Worm (Caenorhabditis elegans) whole organism, late embryonic: ENCODE measurements around the gene F42A10.6.

ENCODE experiments used
- C38D4.7 ChIP-seq: fragments of 200-800 bp; sonication (Bioruptor generic); optimal IDR thresholded peaks from 2 replicates; lab custom pipeline; 2018; ENCODE audit warnings: mild to moderate bottlenecking, missing genetic modification characterization, moderate library complexity, missing compliant biosample characterization
- T23F11.4 ChIP-seq: fragments of 200-800 bp; sonication (Bioruptor generic); optimal IDR thresholded peaks from 2 replicates; lab custom pipeline; 2018; ENCODE audit warnings: mild to moderate bottlenecking, missing genetic modification characterization, missing compliant biosample characterization
- ahr-1 ChIP-seq: sonication (generic microtip); optimal IDR thresholded peaks from 2 replicates; lab custom pipeline; 2016; ENCODE audit warnings: missing genetic modification characterization, missing compliant biosample characterization
- ceh-14 ChIP-seq: sonication (generic microtip); optimal IDR thresholded peaks from 2 replicates; lab custom pipeline; 2016; ENCODE audit warnings: missing genotype, missing genetic modification characterization, missing compliant biosample characterization
- ceh-18 ChIP-seq: sonication (generic microtip); optimal IDR thresholded peaks from 2 replicates; lab custom pipeline; 2016; ENCODE audit warnings: missing genetic modification characterization, missing compliant biosample characterization
- ceh-19 ChIP-seq: fragments of 200-800 bp; sonication (Bioruptor generic); optimal IDR thresholded peaks from 2 replicates; lab custom pipeline; 2018; ENCODE audit warnings: mild to moderate bottlenecking, missing genetic modification characterization, missing compliant biosample characterization
- ceh-2 ChIP-seq: sonication (generic microtip); optimal IDR thresholded peaks from 2 replicates; lab custom pipeline; 2016; ENCODE audit warnings: missing genotype, missing genetic modification characterization, missing compliant biosample characterization
- ceh-22 ChIP-seq: sonication (generic microtip); optimal IDR thresholded peaks from 2 replicates; lab custom pipeline; 2017; ENCODE audit warnings: missing biosample characterization, missing genetic modification characterization
- ceh-24 ChIP-seq: sonication (generic microtip); optimal IDR thresholded peaks from 2 replicates; lab custom pipeline; 2016; ENCODE audit warnings: mild to moderate bottlenecking, missing genetic modification characterization, missing compliant biosample characterization
- ceh-30 ChIP-seq: fragments of 150-350 bp; optimal IDR thresholded peaks from 2 replicates; lab custom pipeline; 2014; ENCODE audit warnings: missing biosample characterization, missing genetic modification characterization
- ceh-31 ChIP-seq: sonication (generic microtip); optimal IDR thresholded peaks from 2 replicates; lab custom pipeline; 2016; ENCODE audit warnings: missing genetic modification characterization, missing compliant biosample characterization
- ceh-34 ChIP-seq: sonication (generic microtip); optimal IDR thresholded peaks from 2 replicates; lab custom pipeline; 2016; ENCODE audit warnings: mild to moderate bottlenecking, missing genetic modification characterization, missing compliant biosample characterization
- ceh-45 ChIP-seq: fragments of 200-800 bp; sonication (Bioruptor generic); IDR thresholded peaks from 2 replicates; pipeline ENCODE4 v1.3.6; 2022; ENCODE audit warnings: missing genetic modification reagents, missing genetic modification characterization, missing compliant biosample characterization
- ceh-48 ChIP-seq: sonication (generic microtip); optimal IDR thresholded peaks from 2 replicates; lab custom pipeline; 2016; ENCODE audit warnings: missing genetic modification characterization, inconsistent platforms, missing compliant biosample characterization
- ceh-6 ChIP-seq: fragments of 200-800 bp; sonication (Bioruptor generic); optimal IDR thresholded peaks from 2 replicates; lab custom pipeline; 2018; ENCODE audit warnings: mild to moderate bottlenecking, missing genetic modification characterization, missing compliant biosample characterization
- che-1 ChIP-seq: sonication (generic microtip); optimal IDR thresholded peaks from 2 replicates; lab custom pipeline; 2016; ENCODE audit warnings: mild to moderate bottlenecking, missing genetic modification characterization, missing compliant biosample characterization
- dmd-4 ChIP-seq: sonication (generic microtip); optimal IDR thresholded peaks from 2 replicates; lab custom pipeline; 2016; ENCODE audit warnings: borderline replicate concordance, missing genetic modification characterization, missing compliant biosample characterization
- dve-1 ChIP-seq: sonication (generic microtip); optimal IDR thresholded peaks from 2 replicates; lab custom pipeline; 2017; ENCODE audit warnings: antibody characterized with exemption, mild to moderate bottlenecking, missing genetic modification characterization, missing compliant biosample characterization
- elt-2 ChIP-seq: sonication (generic microtip); optimal IDR thresholded peaks from 2 replicates; lab custom pipeline; 2016; ENCODE audit warnings: missing genetic modification reagents, missing genetic modification characterization, missing compliant biosample characterization
- ets-4 ChIP-seq: sonication (generic microtip); optimal IDR thresholded peaks from 2 replicates; lab custom pipeline; 2016; ENCODE audit warnings: missing genetic modification characterization, missing compliant biosample characterization
- eyg-1 ChIP-seq: sonication (generic microtip); optimal IDR thresholded peaks from 2 replicates; lab custom pipeline; 2016; ENCODE audit warnings: missing genotype, missing genetic modification characterization, missing compliant biosample characterization
- fkh-10 ChIP-seq: fragments of 150-350 bp; optimal IDR thresholded peaks from 2 replicates; lab custom pipeline; 2014; ENCODE audit warnings: missing biosample characterization, missing genetic modification reagents, missing genetic modification characterization
- fkh-6 ChIP-seq: sonication (generic microtip); optimal IDR thresholded peaks from 2 replicates; lab custom pipeline; 2016; ENCODE audit warnings: missing genetic modification characterization, missing compliant biosample characterization
- hlh-13 ChIP-seq: fragments of 200-800 bp; sonication (Bioruptor generic); optimal IDR thresholded peaks from 2 replicates; lab custom pipeline; 2018; ENCODE audit warnings: mild to moderate bottlenecking, missing genetic modification characterization, missing compliant biosample characterization
- lim-6 ChIP-seq: sonication (generic microtip); optimal IDR thresholded peaks from 2 replicates; lab custom pipeline; 2016; ENCODE audit warnings: missing genetic modification characterization, missing compliant biosample characterization
- mec-3 ChIP-seq: sonication (generic microtip); optimal IDR thresholded peaks from 2 replicates; lab custom pipeline; 2016; ENCODE audit warnings: borderline replicate concordance, missing genetic modification characterization, missing compliant biosample characterization
- nhr-232 ChIP-seq: sonication (generic microtip); optimal IDR thresholded peaks from 2 replicates; lab custom pipeline; 2016; ENCODE audit warnings: missing genetic modification characterization, missing compliant biosample characterization
- npax-4 ChIP-seq: sonication (generic microtip); optimal IDR thresholded peaks from 2 replicates; lab custom pipeline; 2016; ENCODE audit warnings: missing genetic modification characterization, missing compliant biosample characterization
- pax-1 ChIP-seq: fragments of 150-350 bp; optimal IDR thresholded peaks from 2 replicates; lab custom pipeline; 2014; ENCODE audit warnings: missing biosample characterization, missing genetic modification characterization
- pha-4 ChIP-seq: fragments of 150-350 bp; optimal IDR thresholded peaks from 2 replicates; lab custom pipeline; 2018; ENCODE audit warnings: missing biosample characterization, missing genetic modification reagents, missing genetic modification characterization
- pros-1 ChIP-seq: fragments of 150-350 bp; optimal IDR thresholded peaks from 2 replicates; lab custom pipeline; 2014; ENCODE audit warnings: missing biosample characterization, missing genetic modification reagents, missing genetic modification characterization
- ref-2 ChIP-seq: sonication (generic microtip); optimal IDR thresholded peaks from 2 replicates; lab custom pipeline; 2016; ENCODE audit warnings: missing genetic modification characterization, missing compliant biosample characterization
- rnt-1 ChIP-seq: sonication (generic microtip); optimal IDR thresholded peaks from 2 replicates; lab custom pipeline; 2016; ENCODE audit warnings: missing genetic modification characterization, missing compliant biosample characterization
- sdc-2 ChIP-seq: sonication (generic microtip); optimal IDR thresholded peaks from 2 replicates; lab custom pipeline; 2016; ENCODE audit warnings: missing genotype, missing genetic modification characterization, missing compliant biosample characterization
- sox-4 ChIP-seq: sonication (generic microtip); optimal IDR thresholded peaks from 2 replicates; lab custom pipeline; 2017; ENCODE audit warnings: mild to moderate bottlenecking, missing genetic modification characterization, inconsistent platforms, missing compliant biosample characterization
- syd-9 ChIP-seq: sonication (generic microtip); optimal IDR thresholded peaks from 2 replicates; lab custom pipeline; 2016; ENCODE audit warnings: mild to moderate bottlenecking, missing genetic modification characterization, moderate library complexity, missing compliant biosample characterization
- tbx-7 ChIP-seq: sonication (generic microtip); optimal IDR thresholded peaks from 2 replicates; lab custom pipeline; 2016; ENCODE audit warnings: missing genotype, missing genetic modification characterization, missing compliant biosample characterization
- ttx-3 ChIP-seq: sonication (generic microtip); optimal IDR thresholded peaks from 2 replicates; lab custom pipeline; 2016; ENCODE audit warnings: missing genetic modification reagents, missing genetic modification characterization, missing compliant biosample characterization
- unc-3 ChIP-seq, 2 experiments: fragments of 200-800 bp in 1 of 2; sonication (Bioruptor generic) in 1 of 2; sonication (generic microtip) in 1 of 2; conservative IDR thresholded peaks in 1 of 2; optimal IDR thresholded peaks in 1 of 2; 2 replicates each; pipeline versions ENCODE4 v1.3.6 to Lab custom; 2016 to 2022; ENCODE audit warnings: missing compliant biosample characterization in 2 of 2, missing genetic modification characterization in 2 of 2, missing genetic modification reagents in 1 of 2
- unc-42 ChIP-seq: sonication (generic microtip); optimal IDR thresholded peaks from 2 replicates; lab custom pipeline; 2016; ENCODE audit warnings: missing genotype, missing genetic modification characterization, missing compliant biosample characterization
- unc-55 ChIP-seq: sonication (generic microtip); optimal IDR thresholded peaks from 2 replicates; lab custom pipeline; 2017; ENCODE audit warnings: missing biosample characterization, missing genetic modification reagents, missing genetic modification characterization
- unc-86 ChIP-seq: sonication (generic microtip); optimal IDR thresholded peaks from 2 replicates; lab custom pipeline; 2016; ENCODE audit warnings: missing genetic modification characterization, missing compliant biosample characterization
- zip-5 ChIP-seq: sonication (generic microtip); optimal IDR thresholded peaks from 2 replicates; lab custom pipeline; 2016; ENCODE audit warnings: missing genetic modification characterization, missing compliant biosample characterization
- ztf-16 ChIP-seq: sonication (generic microtip); optimal IDR thresholded peaks from 2 replicates; lab custom pipeline; 2017; ENCODE audit warnings: missing genetic modification characterization, missing compliant biosample characterization

F42A10.6 gene

DNA sequence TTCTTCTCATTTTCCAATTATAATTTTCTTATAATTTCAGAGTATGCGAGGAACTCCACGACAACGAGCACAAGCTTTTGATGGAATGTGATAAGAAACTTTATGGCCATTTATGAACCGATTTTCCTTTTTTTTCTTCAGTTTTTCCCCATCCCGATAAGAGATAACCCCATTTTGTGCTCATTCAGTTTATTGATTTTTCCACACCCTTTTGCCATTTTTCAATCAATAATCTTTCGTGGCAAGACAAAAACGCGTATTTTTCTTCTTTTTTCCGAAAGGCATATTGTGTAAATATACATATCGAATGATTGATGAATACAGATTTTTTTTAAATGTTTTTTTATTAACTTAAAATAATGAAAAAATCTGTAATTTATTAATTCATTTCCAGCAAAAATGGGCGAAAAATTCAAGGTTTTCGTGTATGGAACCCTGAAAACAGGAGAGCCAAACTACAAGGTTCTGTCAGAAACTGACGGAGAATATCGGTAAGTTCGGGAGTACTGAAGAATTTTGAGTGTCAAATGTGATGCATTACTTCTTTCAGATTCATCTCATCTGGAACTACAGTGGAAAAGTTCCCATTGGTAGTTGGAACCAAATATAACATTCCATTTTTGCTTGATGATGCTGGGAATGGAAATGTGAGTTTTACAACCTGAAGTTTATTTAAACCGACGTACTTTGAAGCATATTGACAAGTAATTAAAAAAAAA is 12.2 kb downstream of the F42A10.6 start, which contains the start of gene F42A10.9:
Gene F42A10.9, plus strand, starts transcription at position 321 of the 719 bp plus-strand sequence.
- peak; percentile 18 for TF ChIP-seq elt-2 (tag; lab: Kevin White, UChicago)
- TF ChIP-seq ceh-18 (tag; lab: Kevin White, UChicago): no peak

DNA sequence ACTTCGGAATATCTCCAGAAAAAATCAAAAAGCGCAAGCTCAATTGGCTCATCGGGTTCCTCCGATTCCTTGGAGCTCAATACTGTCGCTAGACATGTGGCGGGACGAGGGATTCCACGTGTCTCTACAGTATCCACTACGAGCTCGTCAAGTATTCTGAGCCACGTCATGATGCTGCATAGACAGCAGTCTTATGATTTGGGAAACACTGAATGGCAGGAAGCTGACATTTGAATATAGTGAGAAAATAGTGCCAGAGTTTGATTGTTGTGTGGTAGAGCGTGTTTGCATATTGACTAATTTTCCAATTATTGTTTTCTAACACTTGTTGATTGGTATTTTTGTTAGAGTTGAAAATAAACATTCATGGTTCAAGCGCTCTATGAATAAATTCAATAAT is 13.3 kb downstream of the F42A10.6 start:
- TF ChIP-seq ceh-14 (tag; lab: Kevin White, UChicago) (no peak), T23F11.4 (GFP tag; lab: Kevin White, UChicago) (no peak), fkh-10 (GFP tag; lab: Kevin White, UChicago) (no peak)

DNA sequence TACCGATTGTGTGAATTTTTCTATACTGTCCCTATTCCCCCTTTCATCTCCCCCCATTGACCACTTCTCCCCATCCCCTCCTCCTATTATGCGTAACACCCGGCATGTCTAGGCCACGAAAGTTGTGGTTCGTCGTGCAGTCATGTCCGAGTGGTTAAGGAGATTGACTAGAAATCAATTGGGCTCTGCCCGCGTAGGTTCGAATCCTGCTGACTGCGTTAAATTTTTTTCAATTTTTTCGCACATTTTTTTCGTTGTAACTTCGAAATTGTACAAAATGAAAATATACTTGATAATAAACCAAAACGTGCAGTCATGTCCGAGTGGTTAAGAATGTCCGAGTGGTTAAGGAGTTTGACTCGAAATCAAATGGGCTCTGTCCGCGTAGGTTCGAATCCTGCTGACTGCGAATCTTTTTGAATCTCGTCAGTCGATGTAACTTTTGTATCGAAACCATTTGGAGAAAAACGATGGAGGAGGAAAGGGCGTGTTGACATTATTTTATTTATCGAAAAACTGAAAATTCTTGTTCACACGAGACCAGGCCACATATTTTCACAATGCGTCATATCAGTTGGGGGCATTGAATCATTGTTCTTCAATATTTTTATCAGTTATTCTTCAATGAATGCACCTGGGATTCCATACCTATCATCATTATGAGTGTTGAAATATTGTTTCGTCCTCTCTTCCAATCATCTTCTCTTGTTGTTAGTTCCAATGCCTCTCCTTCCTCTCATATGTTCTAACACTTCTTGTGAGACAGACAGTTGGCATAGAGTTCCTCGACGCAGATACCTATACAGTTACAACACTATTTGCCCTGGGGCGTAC is 17.8 kb downstream of the F42A10.6 start, which contains the start of gene nfm-1:
Gene nfm-1, plus strand, starts transcription at position 812 of the 834 bp plus-strand sequence.
- TF ChIP-seq ceh-22 (tag; lab: Kevin White, UChicago) (no peak), npax-4 (tag; lab: Kevin White, UChicago) (peak; percentile 69), unc-3 (GFP tag; conservative IDR thresholded peaks at IDR 0.05; lab: Robert Waterston, UW) (peak; percentile 84), unc-3 (tag; optimal IDR thresholded peaks at IDR 0.05; lab: Kevin White, UChicago) (peak; percentile 83), ceh-31 (tag; lab: Kevin White, UChicago) (peak; percentile 41), ceh-2 (tag; lab: Kevin White, UChicago) (peak; percentile 25), zip-5 (tag; lab: Kevin White, UChicago) (peak; percentile 52), ceh-45 (GFP tag; lab: Robert Waterston, UW) (peak; percentile 77), hlh-13 (peak; percentile 40), pha-4 (tag; lab: Kevin White, UChicago) (no peak), ztf-16 (tag; lab: Kevin White, UChicago) (peak; percentile 77), ceh-30 (no peak), T23F11.4 (GFP tag; lab: Kevin White, UChicago) (peak; percentile 76), pros-1 (tag; lab: Kevin White, UChicago) (peak; percentile 4), sdc-2 (tag; lab: Kevin White, UChicago) (peak; percentile 19), dmd-4 (tag; lab: Kevin White, UChicago) (peak; percentile 21), mec-3 (tag; lab: Kevin White, UChicago) (no peak), ceh-14 (tag; lab: Kevin White, UChicago) (peak; percentile 25), unc-42 (tag; lab: Kevin White, UChicago) (peak; percentile 25), ceh-18 (tag; lab: Kevin White, UChicago) (no peak), syd-9 (tag; lab: Kevin White, UChicago) (peak; percentile 48), lim-6 (tag; lab: Kevin White, UChicago) (no peak), ceh-34 (tag; lab: Kevin White, UChicago) (peak; percentile 19), ceh-6 (GFP tag; lab: Kevin White, UChicago) (peak; percentile 86), tbx-7 (tag; lab: Kevin White, UChicago) (no peak), ceh-19 (peak; percentile 87), rnt-1 (tag; lab: Kevin White, UChicago) (peak; percentile 47), C38D4.7 (GFP tag; lab: Kevin White, UChicago) (peak; percentile 82), ttx-3 (peak; percentile 79), ceh-48 (tag; lab: Kevin White, UChicago) (peak; percentile 77), unc-86 (tag; lab: Kevin White, UChicago) (peak; percentile 68), ceh-24 (tag; lab: Kevin White, UChicago) (peak; percentile 32), unc-55 (GFP tag; lab: Kevin White, UChicago) (no peak), dve-1 (tag; lab: Kevin White, UChicago) (peak; percentile 64), ets-4 (tag; lab: Kevin White, UChicago) (no peak), eyg-1 (tag; lab: Kevin White, UChicago) (peak; percentile 38), che-1 (peak; percentile 82), ref-2 (tag; lab: Kevin White, UChicago) (peak; percentile 64), nhr-232 (tag; lab: Kevin White, UChicago) (peak; percentile 57), sox-4 (tag; lab: Kevin White, UChicago) (peak; percentile 86), ahr-1 (tag; lab: Kevin White, UChicago) (peak; percentile 31), fkh-6 (tag; lab: Kevin White, UChicago) (no peak), pax-1 (tag; lab: Kevin White, UChicago) (no peak)
